Worm (Caenorhabditis elegans): ENCODE results near the gene din-1.
A peak's percentile ranks its signal among the peaks of the same experiment; 100 is the strongest.

Gene din-1

ce11 chrII:11680220-11680619 lies 46.8 kb upstream of the din-1 start (continued):
- TF ChIP-seq F57A8.1 (GFP tag; optimal IDR thresholded peaks at IDR 0.05) (no peak), ceh-91 (GFP tag; IDR thresholded peaks at IDR 0.05) (no peak), ztf-3 (GFP tag; optimal IDR thresholded peaks at IDR 0.05) (no peak), ceh-27 (GFP tag; optimal IDR thresholded peaks at IDR 0.05) (no peak), attf-6 (GFP tag; IDR thresholded peaks at IDR 0.05) (no peak), fkh-3 (tag; optimal IDR thresholded peaks at IDR 0.05) (no peak), somi-1 (GFP tag; optimal IDR thresholded peaks at IDR 0.05) (no peak), mxl-1 (tag; optimal IDR thresholded peaks at IDR 0.05) (no peak), Y56A3A.18 (GFP tag; IDR thresholded peaks at IDR 0.05) (no peak), B0019.2 (GFP tag; conservative IDR thresholded peaks at IDR 0.05) (peak; percentile 63; the same call in 1 of the 2 replicates), mel-28 (tag; optimal IDR thresholded peaks at IDR 0.05; ENCODE audit: borderline replicate concordance) (no peak), B0261.1 (tag; optimal IDR thresholded peaks at IDR 0.05) (no peak), xnd-1 (tag; optimal IDR thresholded peaks at IDR 0.05) (peak; percentile 12), rec-8 (tag; optimal IDR thresholded peaks at IDR 0.05) (no peak), let-607 (tag; optimal IDR thresholded peaks at IDR 0.05) (no peak), lsl-1 (GFP tag; optimal IDR thresholded peaks at IDR 0.05) (peak; percentile 91), dpl-1 (GFP tag; optimal IDR thresholded peaks at IDR 0.05) (no peak), attf-3 (GFP tag; conservative IDR thresholded peaks at IDR 0.05) (no peak)

DNA sequence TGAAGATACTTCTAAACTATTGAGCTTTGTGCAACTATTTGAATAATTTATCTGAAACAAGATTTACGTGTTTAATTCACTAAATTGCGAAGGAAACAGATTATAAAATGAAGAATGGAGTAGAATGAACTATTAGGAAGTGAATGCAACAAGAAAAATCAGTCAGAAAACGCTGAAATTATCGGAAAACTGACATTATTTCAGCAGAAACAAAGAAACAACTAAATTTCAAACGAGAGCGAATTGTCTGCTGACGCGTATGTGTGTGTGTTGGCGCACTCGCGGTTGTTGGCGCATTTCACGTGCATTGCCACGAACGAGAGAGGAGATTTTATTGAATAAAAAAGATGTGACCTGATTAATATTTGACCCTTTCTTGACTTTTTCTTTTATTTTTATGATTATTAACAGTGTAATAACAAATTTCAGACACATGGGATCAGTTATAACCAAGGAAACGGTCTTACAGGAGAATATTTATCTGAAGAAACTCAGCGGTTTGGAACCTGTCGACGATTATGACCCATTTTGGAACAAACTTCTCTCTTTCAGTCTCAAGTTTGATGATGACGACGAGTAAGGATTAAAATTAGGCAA lies 42.6 kb upstream of the din-1 start, which contains the start of the genes trr-1 and C47D12.2:
trr-1 (minus strand) TSS at position 51 of the 597 bp plus-strand sequence.
C47D12.2 (plus strand) TSS at position 430 of the 597 bp plus-strand sequence.
- TF ChIP-seq lin-54 (GFP tag; optimal IDR thresholded peaks at IDR 0.05) (peak; percentile 83), snpc-3.4 (tag; optimal IDR thresholded peaks at IDR 0.05) (peak; percentile 5), B0336.3 (GFP tag; IDR thresholded peaks at IDR 0.05) (0 out of 2 replicates have a peak, but pooled peaks have one; percentile 18), pha-4 (tag; optimal IDR thresholded peaks at IDR 0.05) (no peak), F33H1.4 (GFP tag; IDR thresholded peaks at IDR 0.05) (peak; percentile 50), ztf-22 (GFP tag; optimal IDR thresholded peaks at IDR 0.05) (no peak), ama-1 (optimal IDR thresholded peaks at IDR 0.05) (no peak), ama-1 (GFP tag; optimal IDR thresholded peaks at IDR 0.05) (no peak), dox-1 (GFP tag; IDR thresholded peaks at IDR 0.05) (peak; percentile 82), nhr-80 (tag; optimal IDR thresholded peaks at IDR 0.05) (peak; percentile 42), madf-6 (GFP tag; IDR thresholded peaks at IDR 0.05) (peak; percentile 71), F52B5.7 (tag; optimal IDR thresholded peaks at IDR 0.05) (no peak), efl-1 (GFP tag; optimal IDR thresholded peaks at IDR 0.05) (peak; percentile 43), cebp-1 (GFP tag; IDR thresholded peaks at IDR 0.05) (no peak), cebp-1 (tag; optimal IDR thresholded peaks at IDR 0.05) (no peak), xnd-1 (tag; optimal IDR thresholded peaks at IDR 0.05) (peak; percentile 18), attf-3 (GFP tag; conservative IDR thresholded peaks at IDR 0.05) (peak; percentile 56; the same call in 1 of the 2 replicates), pbrm-1 (GFP tag; IDR thresholded peaks at IDR 0.05) (0 out of 2 replicates have a peak, but pooled peaks have one; percentile 51), ZK185.1 (tag; optimal IDR thresholded peaks at IDR 0.05; ENCODE audit: poor library complexity, severe bottlenecking) (peak; percentile 60), mxl-1 (tag; optimal IDR thresholded peaks at IDR 0.05) (no peak), snpc-4 (GFP tag; optimal IDR thresholded peaks at IDR 0.05) (no peak), snpc-4 (tag; optimal IDR thresholded peaks at IDR 0.05) (peak in 2 of 4 experiments; percentile 28 to 78), dpl-1 (GFP tag; optimal IDR thresholded peaks at IDR 0.05) (peak; percentile 56), attf-5 (GFP tag; optimal IDR thresholded peaks at IDR 0.05) (peak; percentile 84), lsl-1 (GFP tag; optimal IDR thresholded peaks at IDR 0.05) (peak; percentile 68), tlf-1 (GFP tag; optimal IDR thresholded peaks at IDR 0.05) (peak; percentile 32), hmg-1.2 (GFP tag; IDR thresholded peaks at IDR 0.05) (peak; percentile 36; the same call in 1 of the 2 replicates), ztf-18 (tag; optimal IDR thresholded peaks at IDR 0.05) (peak; percentile 95), D2030.7 (GFP tag; IDR thresholded peaks at IDR 0.05) (peak; percentile 34; the same call in 1 of the 2 replicates), rcor-1 (GFP tag; IDR thresholded peaks at IDR 0.05) (peak; percentile 32; the same call in 1 of the 2 replicates), tbp1 (GFP tag; optimal IDR thresholded peaks at IDR 0.05) (peak; percentile 35), F23B12.7 (tag; optimal IDR thresholded peaks at IDR 0.05; ENCODE audit: insufficient read depth) (no peak), mcd-1 (GFP tag; IDR thresholded peaks at IDR 0.05) (peak; percentile 70)
